Worm (Caenorhabditis elegans) whole organism, midembryonic: ENCODE data around the gene gpx-7.
A peak's percentile ranks its signal among the peaks of the same experiment; 100 is the strongest.

Source experiments
- T22C8.4 ChIP-seq: fragments of 200-800 bp; sonication (Bioruptor generic); IDR thresholded peaks from 2 replicates; pipeline ENCODE4 v1.3.6; 2022; ENCODE audit warnings: missing genetic modification characterization, missing compliant biosample characterization
- cog-1 ChIP-seq: sonication (generic microtip); optimal IDR thresholded peaks from 2 replicates; lab custom pipeline; 2016; ENCODE audit warnings: missing genetic modification characterization, missing compliant biosample characterization
- flt-1 ChIP-seq: fragments of 200-800 bp; sonication (Bioruptor generic); IDR thresholded peaks from 2 replicates; pipeline ENCODE4 v1.3.6; 2022; ENCODE audit warnings: missing genetic modification characterization, missing compliant biosample characterization
- klf-2 ChIP-seq: fragments of 200-800 bp; sonication (Bioruptor generic); conservative IDR thresholded peaks from 2 replicates; pipeline ENCODE4 v1.3.6; 2022; ENCODE audit warnings: missing genetic modification reagents, missing genetic modification characterization, missing compliant biosample characterization
- med-1 ChIP-seq: sonication (generic microtip); optimal IDR thresholded peaks from 2 replicates; lab custom pipeline; 2017; ENCODE audit warnings: missing genetic modification characterization, mild to moderate bottlenecking, missing compliant biosample characterization, antibody characterized with exemption, missing genetic modification reagents; ENCODE audit not compliant: insufficient read depth
- ref-1 ChIP-seq: fragments of 200-800 bp; sonication (Bioruptor generic); conservative IDR thresholded peaks from 2 replicates; pipeline ENCODE4 v1.3.6; 2022; ENCODE audit warnings: missing genetic modification reagents, missing genetic modification characterization, missing compliant biosample characterization
- tab-1 ChIP-seq: fragments of 200-800 bp; sonication (Bioruptor generic); IDR thresholded peaks from 2 replicates; pipeline ENCODE4 v1.3.6; 2022; ENCODE audit warnings: missing genetic modification characterization, missing compliant biosample characterization
- ztf-23 ChIP-seq: fragments of 200-800 bp; sonication (Bioruptor generic); IDR thresholded peaks from 2 replicates; pipeline ENCODE4 v1.3.6; 2022; ENCODE audit warnings: missing genetic modification reagents, missing genetic modification characterization, missing compliant biosample characterization
- ztf-29 ChIP-seq: fragments of 200-800 bp; sonication (Bioruptor generic); IDR thresholded peaks from 2 replicates; pipeline ENCODE4 v1.3.6; 2022; ENCODE audit warnings: missing genetic modification reagents, missing genetic modification characterization, missing compliant biosample characterization

gpx-7 gene

DNA sequence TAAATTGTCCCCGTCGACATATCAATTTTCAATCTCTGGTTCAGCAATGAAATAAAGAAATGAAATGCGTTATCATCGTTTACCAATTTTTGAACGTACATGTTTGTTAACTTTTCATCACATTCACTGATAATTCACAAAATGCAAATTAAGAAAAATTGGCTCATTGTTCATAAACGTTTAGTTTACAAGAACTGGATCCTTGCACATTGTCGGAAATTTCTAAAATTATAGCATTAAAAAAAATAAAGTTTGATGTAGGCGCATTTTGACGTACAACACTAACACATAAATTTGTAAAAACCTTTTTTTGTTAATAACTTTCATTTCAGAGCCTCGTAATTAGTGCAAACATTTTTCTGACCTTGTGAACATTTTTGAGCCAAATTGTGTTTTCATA, at the start of gene gpx-7:
Gene gpx-7, minus strand, starts transcription at position 101 of the 400 bp plus-strand sequence.
- no peak for TF ChIP-seq T22C8.4 (GFP tag; lab: Robert Waterston, UW)
- TF ChIP-seq flt-1 (GFP tag; lab: Robert Waterston, UW), result no peak
- TF ChIP-seq klf-2, result no peak
- TF ChIP-seq tab-1, result no peak
- TF ChIP-seq med-1 (GFP tag; lab: Kevin White, UChicago), result no peak
- no peak for TF ChIP-seq cog-1 (tag; lab: Kevin White, UChicago)
- no peak for TF ChIP-seq ref-1 (GFP tag; lab: Robert Waterston, UW)
- TF ChIP-seq ztf-29 (GFP tag; lab: Robert Waterston, UW), result no peak
- TF ChIP-seq ztf-23 (GFP tag; lab: Robert Waterston, UW), result no peak

DNA sequence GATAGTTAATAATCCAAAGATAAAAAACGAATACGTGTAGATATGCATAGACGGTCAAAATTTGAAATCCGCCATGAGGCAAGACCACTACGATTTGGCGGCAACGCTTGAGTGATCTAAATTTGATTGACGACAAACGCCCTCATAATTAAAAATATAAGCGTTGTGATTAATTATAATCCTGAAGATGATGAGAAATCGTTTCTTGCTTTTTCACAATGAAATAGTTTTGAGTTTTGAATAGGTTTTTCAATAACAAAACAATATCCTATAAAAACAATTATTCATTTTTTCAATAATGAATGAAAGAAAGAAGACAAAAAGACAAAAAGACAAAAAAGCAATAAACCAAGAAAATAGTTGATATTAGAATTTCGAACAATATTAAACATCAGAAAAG, 47.8 kb upstream of the gpx-7 start, which contains the start of gene C54D2.6:
Gene C54D2.6, minus strand, starts transcription at position 101 of the 400 bp plus-strand sequence.
- TF ChIP-seq T22C8.4 (GFP tag; lab: Robert Waterston, UW) (no peak), ztf-23 (GFP tag; lab: Robert Waterston, UW) (no peak), flt-1 (GFP tag; lab: Robert Waterston, UW) (no peak), tab-1 (no peak), med-1 (GFP tag; lab: Kevin White, UChicago) (no peak), cog-1 (tag; lab: Kevin White, UChicago) (no peak), ztf-29 (GFP tag; lab: Robert Waterston, UW) (no peak), ref-1 (GFP tag; lab: Robert Waterston, UW) (no peak), klf-2 (no peak)

DNA sequence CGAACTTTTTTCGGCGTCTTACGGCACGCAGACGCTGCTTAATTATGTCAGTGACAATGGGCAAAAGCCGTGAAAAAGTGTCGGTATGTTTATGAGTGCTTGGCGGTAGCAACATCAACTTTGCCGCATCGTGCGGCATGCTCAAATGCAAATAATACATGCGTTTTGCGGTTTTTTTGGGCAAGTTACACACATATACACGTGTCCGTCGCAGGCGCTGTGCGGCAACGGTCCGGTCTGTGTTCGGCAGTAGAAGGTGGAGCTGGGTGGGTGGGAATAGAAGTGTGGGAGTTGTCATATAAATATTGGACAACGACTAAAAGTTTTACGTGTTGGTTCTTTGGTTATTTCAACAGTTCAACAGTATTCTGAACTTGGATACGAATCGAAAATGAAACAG, 42.7 kb upstream of the gpx-7 start, which contains the start of gene idpp-11:
Gene idpp-11, plus strand, starts transcription at position 301 of the 400 bp plus-strand sequence.
- TF ChIP-seq flt-1 (GFP tag; lab: Robert Waterston, UW) (no peak), ztf-23 (GFP tag; lab: Robert Waterston, UW) (no peak), tab-1 (no peak), med-1 (GFP tag; lab: Kevin White, UChicago) (no peak)

DNA sequence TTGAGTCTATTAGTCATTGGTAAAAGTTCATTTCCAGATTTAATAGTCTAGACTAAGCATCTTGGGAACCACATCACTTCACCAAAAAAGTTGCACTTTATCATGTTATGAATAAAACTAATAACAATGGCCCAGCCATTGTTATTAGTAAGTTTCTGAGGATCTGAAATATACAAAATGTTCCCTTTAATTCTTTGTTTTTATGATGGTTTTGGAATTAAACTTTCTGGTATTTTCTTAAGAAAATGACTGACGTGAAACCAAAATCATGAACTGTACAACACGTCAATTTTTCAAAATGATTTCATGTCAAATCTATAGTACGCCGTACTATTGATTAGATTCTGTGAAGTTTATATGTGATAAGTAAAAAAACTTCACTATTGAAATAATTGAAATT, 40.4 kb upstream of the gpx-7 start:
- TF ChIP-seq cog-1 (tag; lab: Kevin White, UChicago) (no peak), ztf-29 (GFP tag; lab: Robert Waterston, UW) (no peak), med-1 (GFP tag; lab: Kevin White, UChicago) (no peak), klf-2 (no peak), flt-1 (GFP tag; lab: Robert Waterston, UW) (no peak), ref-1 (GFP tag; lab: Robert Waterston, UW) (no peak), tab-1 (no peak), ztf-23 (GFP tag; lab: Robert Waterston, UW) (no peak), T22C8.4 (GFP tag; lab: Robert Waterston, UW) (no peak)

DNA sequence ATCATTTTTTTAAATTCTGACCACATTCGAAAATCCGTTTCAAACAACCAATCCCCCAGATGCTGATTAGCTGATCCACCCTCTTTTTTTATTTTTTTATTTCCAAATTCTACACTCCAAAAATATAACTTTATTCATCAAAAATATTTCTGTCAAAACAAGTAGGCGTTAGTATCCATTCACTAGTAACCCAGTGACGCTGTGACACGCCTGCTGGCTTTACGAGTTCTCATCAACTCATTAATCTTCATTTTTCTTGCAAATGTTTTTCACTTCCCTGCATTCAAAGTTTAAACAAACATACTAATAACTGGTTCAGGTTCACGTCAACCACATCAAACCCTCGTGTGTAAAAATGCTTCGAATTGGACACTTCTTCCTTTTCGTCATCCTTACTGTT, 39.0 kb upstream of the gpx-7 start, which contains the start of gene nlp-101:
Gene nlp-101, plus strand, starts transcription at position 301 of the 400 bp plus-strand sequence.
- TF ChIP-seq tab-1 (no peak), cog-1 (tag; lab: Kevin White, UChicago) (no peak), ref-1 (GFP tag; lab: Robert Waterston, UW) (no peak), ztf-29 (GFP tag; lab: Robert Waterston, UW) (no peak), ztf-23 (GFP tag; lab: Robert Waterston, UW) (no peak), klf-2 (no peak), flt-1 (GFP tag; lab: Robert Waterston, UW) (no peak), T22C8.4 (GFP tag; lab: Robert Waterston, UW) (no peak)

DNA sequence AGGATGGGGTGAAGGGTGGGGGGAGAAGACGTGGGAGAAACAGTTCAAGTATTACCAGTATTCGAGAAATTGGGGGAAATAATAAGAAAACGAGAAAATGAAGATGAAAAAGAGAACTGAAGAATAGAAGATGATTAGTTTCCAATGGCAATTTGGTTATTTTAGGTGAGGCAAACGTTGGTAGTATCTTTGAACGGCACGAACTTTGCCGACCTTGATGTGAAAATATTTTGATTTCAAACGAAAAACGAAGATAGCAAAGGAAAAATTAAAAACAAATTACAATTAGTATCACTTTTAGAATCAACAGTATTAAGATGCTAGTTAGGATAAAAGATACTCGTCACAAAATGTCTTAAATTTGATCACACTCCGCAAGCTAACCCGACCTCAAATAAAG, 34.5 kb upstream of the gpx-7 start, which contains the start of gene sul-3:
Gene sul-3, minus strand, starts transcription at position 101 of the 400 bp plus-strand sequence.
- TF ChIP-seq klf-2 (no peak), ref-1 (GFP tag; lab: Robert Waterston, UW) (no peak), T22C8.4 (GFP tag; lab: Robert Waterston, UW) (no peak), ztf-23 (GFP tag; lab: Robert Waterston, UW) (no peak), cog-1 (tag; lab: Kevin White, UChicago) (no peak), flt-1 (GFP tag; lab: Robert Waterston, UW) (no peak), med-1 (GFP tag; lab: Kevin White, UChicago) (no peak), ztf-29 (GFP tag; lab: Robert Waterston, UW) (no peak), tab-1 (no peak)

DNA sequence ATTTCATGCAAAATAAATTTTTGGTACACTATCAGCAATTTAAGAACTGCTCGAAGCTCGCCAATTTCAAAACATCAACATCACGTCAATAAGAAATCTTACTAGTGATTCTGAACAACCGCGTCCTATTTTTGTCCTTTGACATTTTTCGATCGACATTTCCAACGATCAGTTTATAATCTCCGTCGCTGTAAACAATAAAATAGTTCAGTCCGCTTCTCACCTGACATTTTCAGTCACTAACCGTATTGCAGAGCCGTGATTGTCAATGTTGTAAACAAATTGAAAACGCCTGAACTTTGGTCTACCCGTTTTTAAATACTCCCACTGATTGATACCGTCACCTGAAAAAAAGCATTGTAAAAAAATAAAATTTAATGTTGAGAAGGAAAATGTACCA, 28.4 kb upstream of the gpx-7 start:
- TF ChIP-seq med-1 (GFP tag; lab: Kevin White, UChicago), result no peak
- no peak for TF ChIP-seq ref-1 (GFP tag; lab: Robert Waterston, UW)
- TF ChIP-seq cog-1 (tag; lab: Kevin White, UChicago), result no peak
- no peak for TF ChIP-seq tab-1
- no peak for TF ChIP-seq klf-2

DNA sequence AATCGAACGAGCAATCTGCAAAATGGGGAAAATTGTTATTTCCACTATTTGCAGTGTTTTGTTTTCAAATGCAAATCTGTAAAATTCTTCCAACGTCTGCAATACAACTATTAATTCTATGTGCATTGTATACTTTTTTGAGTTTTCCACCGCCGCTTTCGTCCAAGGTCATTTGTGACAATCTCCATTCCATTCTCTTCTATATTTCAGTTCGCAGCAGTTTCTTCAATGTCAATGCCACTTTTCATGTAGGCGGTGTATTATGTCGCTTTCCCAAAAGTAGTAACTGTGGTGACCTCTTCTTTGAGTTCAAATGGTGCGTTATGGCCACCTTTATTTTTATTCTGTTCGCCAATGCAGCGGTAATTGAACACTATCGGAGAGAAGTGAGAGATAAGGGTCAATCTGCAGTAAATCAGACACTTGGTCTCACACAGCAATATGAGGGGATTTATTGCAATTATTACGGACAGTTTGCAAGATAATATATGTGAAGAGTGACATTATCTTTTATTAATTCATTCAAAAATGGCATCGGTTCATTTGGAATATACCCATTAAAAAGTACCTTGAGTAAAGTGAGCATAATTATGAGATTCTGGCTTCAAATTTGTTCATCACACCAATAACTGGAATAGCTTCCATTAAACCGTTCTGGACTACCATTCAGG, 27.1 kb upstream of the gpx-7 start:
- TF ChIP-seq T22C8.4 (GFP tag; lab: Robert Waterston, UW) (no peak), ref-1 (GFP tag; lab: Robert Waterston, UW) (no peak), tab-1 (no peak), ztf-23 (GFP tag; lab: Robert Waterston, UW) (no peak), ztf-29 (GFP tag; lab: Robert Waterston, UW) (no peak), flt-1 (GFP tag; lab: Robert Waterston, UW) (no peak), cog-1 (tag; lab: Kevin White, UChicago) (no peak), klf-2 (no peak), med-1 (GFP tag; lab: Kevin White, UChicago) (no peak)

DNA sequence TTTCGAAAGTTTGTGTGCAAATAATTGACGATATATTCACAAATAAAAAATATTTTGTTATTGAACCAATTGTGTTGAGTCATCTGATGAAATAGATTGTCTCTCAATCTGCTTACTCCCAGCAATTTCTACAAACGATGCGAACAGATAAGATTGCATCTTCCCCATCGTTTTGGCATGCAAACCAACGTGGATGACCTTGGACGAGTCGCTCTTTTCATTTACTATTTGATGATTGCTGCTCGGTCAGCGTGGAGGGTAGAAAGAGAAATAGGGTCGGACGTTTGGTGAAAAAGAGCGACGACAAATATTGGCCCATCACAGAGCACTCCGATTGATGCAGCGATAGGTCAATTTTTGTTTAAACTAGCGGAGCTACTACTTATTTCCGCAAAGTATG, 26.1 kb upstream of the gpx-7 start:
- TF ChIP-seq flt-1 (GFP tag; lab: Robert Waterston, UW) (peak; percentile 45; the same call in 1 of the 2 replicates), tab-1 (no peak), cog-1 (tag; lab: Kevin White, UChicago) (peak; percentile 42), klf-2 (no peak), ztf-29 (GFP tag; lab: Robert Waterston, UW) (no peak; the same call in 1 of the 2 replicates), ref-1 (GFP tag; lab: Robert Waterston, UW) (no peak), ztf-23 (GFP tag; lab: Robert Waterston, UW) (no peak)
